Worm (Caenorhabditis elegans) whole organism, L3 larva: ENCODE measurements around the gene mlp-1.

Experiments used
- R02D3.7 ChIP-seq: fragments of 150-350 bp; optimal IDR thresholded peaks from 2 replicates; lab custom pipeline; 2014; ENCODE audit warnings: missing biosample characterization, missing genetic modification characterization
- ZK546.5 ChIP-seq: sonication (generic microtip); optimal IDR thresholded peaks from 2 replicates; lab custom pipeline; 2017; ENCODE audit warnings: missing biosample characterization, missing genetic modification characterization
- aly-2 ChIP-seq: fragments of 150-350 bp; optimal IDR thresholded peaks from 2 replicates; lab custom pipeline; 2014; ENCODE audit warnings: missing biosample characterization, missing genetic modification characterization
- ama-1 ChIP-seq: fragments of 150-350 bp; optimal IDR thresholded peaks from 2 replicates; lab custom pipeline; 2018
- ceh-16 ChIP-seq: sonication (generic microtip); optimal IDR thresholded peaks from 2 replicates; lab custom pipeline; 2017; ENCODE audit warnings: missing biosample characterization, missing genetic modification characterization
- ceh-28 ChIP-seq: fragments of 150-350 bp; optimal IDR thresholded peaks from 2 replicates; lab custom pipeline; 2014; ENCODE audit warnings: missing biosample characterization, missing genetic modification reagents, missing genetic modification characterization
- ceh-82 ChIP-seq: fragments of 150-350 bp; optimal IDR thresholded peaks from 2 replicates; lab custom pipeline; 2014; ENCODE audit warnings: missing biosample characterization, missing genetic modification characterization
- ceh-9 ChIP-seq: sonication (generic microtip); optimal IDR thresholded peaks from 2 replicates; lab custom pipeline; 2018; ENCODE audit warnings: missing biosample characterization, missing genetic modification characterization
- daf-12 ChIP-seq: fragments of 150-350 bp; optimal IDR thresholded peaks from 2 replicates; lab custom pipeline; 2014; ENCODE audit warnings: missing biosample characterization, missing genetic modification reagents, missing genetic modification characterization
- egl-27 ChIP-seq: sonication (generic microtip); optimal IDR thresholded peaks from 4 replicates; lab custom pipeline; 2017; ENCODE audit warnings: missing biosample characterization, missing genetic modification reagents, missing genetic modification characterization
- egl-5 ChIP-seq: fragments of 150-350 bp; optimal IDR thresholded peaks from 2 replicates; lab custom pipeline; 2017; ENCODE audit warnings: missing biosample characterization, missing genetic modification reagents, missing genetic modification characterization, inconsistent platforms
- elt-1 ChIP-seq: fragments of 150-350 bp; optimal IDR thresholded peaks from 2 replicates; lab custom pipeline; 2014; ENCODE audit warnings: missing biosample characterization, missing genetic modification characterization
- elt-2 ChIP-seq: sonication (generic microtip); optimal IDR thresholded peaks from 2 replicates; lab custom pipeline; 2016; ENCODE audit warnings: missing genetic modification reagents, mild to moderate bottlenecking, missing genetic modification characterization, missing compliant biosample characterization
- elt-3 ChIP-seq, 3 experiments: fragments of 150-350 bp in 1 of 3; sonication (generic microtip) in 2 of 3; optimal IDR thresholded peaks; 2 replicates in 2 of 3; 4 replicates in 1 of 3; lab custom pipeline; 2014 to 2017; ENCODE audit warnings: missing biosample characterization in 3 of 3, missing genetic modification characterization in 3 of 3
- eor-1 ChIP-seq, 2 experiments: fragments of 150-350 bp; optimal IDR thresholded peaks; 2 replicates each; lab custom pipeline; 2014 to 2018; ENCODE audit warnings: missing biosample characterization in 2 of 2, missing genetic modification characterization in 2 of 2
- fkh-10 ChIP-seq: sonication (generic microtip); optimal IDR thresholded peaks from 2 replicates; lab custom pipeline; 2017; ENCODE audit warnings: missing biosample characterization, missing genetic modification reagents, missing genetic modification characterization
- fkh-2 ChIP-seq: fragments of 150-350 bp; optimal IDR thresholded peaks from 2 replicates; lab custom pipeline; 2014; ENCODE audit warnings: missing biosample characterization, missing genetic modification reagents, missing genetic modification characterization
- fos-1 ChIP-seq: fragments of 150-350 bp; optimal IDR thresholded peaks from 2 replicates; lab custom pipeline; 2014; ENCODE audit warnings: missing biosample characterization, missing genetic modification characterization
- hmg-11 ChIP-seq: sonication (generic microtip); optimal IDR thresholded peaks from 2 replicates; lab custom pipeline; 2016; ENCODE audit warnings: missing genetic modification characterization, missing compliant biosample characterization
- jun-1 ChIP-seq: fragments of 150-350 bp; optimal IDR thresholded peaks from 2 replicates; lab custom pipeline; 2014; ENCODE audit warnings: missing biosample characterization, missing genetic modification reagents, missing genetic modification characterization
- lin-15B ChIP-seq: fragments of 150-350 bp; optimal IDR thresholded peaks from 2 replicates; lab custom pipeline; 2014; ENCODE audit warnings: missing biosample characterization, missing genetic modification characterization
- lin-39 ChIP-seq: fragments of 150-350 bp; optimal IDR thresholded peaks from 2 replicates; lab custom pipeline; 2018; ENCODE audit warnings: missing biosample characterization, missing genetic modification reagents, missing genetic modification characterization
- lsy-12 ChIP-seq: sonication (generic microtip); optimal IDR thresholded peaks from 2 replicates; lab custom pipeline; 2016; ENCODE audit warnings: mild to moderate bottlenecking, missing genetic modification characterization, missing compliant biosample characterization
- mdl-1 ChIP-seq: fragments of 150-350 bp; optimal IDR thresholded peaks from 2 replicates; lab custom pipeline; 2014; ENCODE audit warnings: missing biosample characterization, missing genetic modification characterization
- mml-1 ChIP-seq: fragments of 150-350 bp; sonication (generic microtip); optimal IDR thresholded peaks from 3 replicates; lab custom pipeline; 2014; ENCODE audit warnings: missing biosample characterization, missing genetic modification characterization
- nfya-1 ChIP-seq: sonication (generic microtip); optimal IDR thresholded peaks from 2 replicates; lab custom pipeline; 2017; ENCODE audit warnings: missing genetic modification characterization, mild to moderate bottlenecking, missing compliant biosample characterization, antibody characterized with exemption, moderate library complexity; ENCODE audit not compliant: insufficient read depth
- nhr-11 ChIP-seq: fragments of 150-350 bp; optimal IDR thresholded peaks from 2 replicates; lab custom pipeline; 2014; ENCODE audit warnings: missing biosample characterization, missing genetic modification characterization
- nhr-12 ChIP-seq: fragments of 150-350 bp; optimal IDR thresholded peaks from 2 replicates; lab custom pipeline; 2014; ENCODE audit warnings: missing biosample characterization, missing genetic modification characterization
- nhr-23 ChIP-seq: fragments of 150-350 bp; optimal IDR thresholded peaks from 2 replicates; lab custom pipeline; 2014; ENCODE audit warnings: missing biosample characterization, missing genetic modification reagents, missing genetic modification characterization
- nhr-237 ChIP-seq: fragments of 150-350 bp; optimal IDR thresholded peaks from 2 replicates; lab custom pipeline; 2014; ENCODE audit warnings: missing biosample characterization, missing genetic modification characterization
- nhr-25 ChIP-seq: sonication (generic microtip); optimal IDR thresholded peaks from 2 replicates; lab custom pipeline; 2017; ENCODE audit warnings: missing biosample characterization, missing genetic modification characterization
- nhr-28 ChIP-seq: fragments of 150-350 bp; optimal IDR thresholded peaks from 2 replicates; lab custom pipeline; 2014; ENCODE audit warnings: missing biosample characterization, missing genetic modification characterization
- nhr-43 ChIP-seq: sonication (generic microtip); optimal IDR thresholded peaks from 2 replicates; lab custom pipeline; 2016; ENCODE audit warnings: mild to moderate bottlenecking, missing genetic modification characterization, missing compliant biosample characterization; ENCODE audit not compliant: poor library complexity, severe bottlenecking
- nhr-67 ChIP-seq: fragments of 150-350 bp; optimal IDR thresholded peaks from 2 replicates; lab custom pipeline; 2014; ENCODE audit warnings: missing biosample characterization, missing genetic modification characterization
- nhr-76 ChIP-seq: fragments of 150-350 bp; sonication (generic microtip); optimal IDR thresholded peaks from 5 replicates; lab custom pipeline; 2014; ENCODE audit warnings: missing biosample characterization, missing genetic modification characterization
- nhr-77 ChIP-seq: fragments of 150-350 bp; optimal IDR thresholded peaks from 2 replicates; lab custom pipeline; 2014; ENCODE audit warnings: missing biosample characterization, missing genetic modification characterization
- pha-4 ChIP-seq: fragments of 150-350 bp; optimal IDR thresholded peaks from 2 replicates; lab custom pipeline; 2014; ENCODE audit warnings: missing biosample characterization, missing genetic modification reagents, missing genetic modification characterization
- pqm-1 ChIP-seq: fragments of 150-350 bp; optimal IDR thresholded peaks from 2 replicates; lab custom pipeline; 2017; ENCODE audit warnings: missing biosample characterization, missing genetic modification characterization, inconsistent platforms
- sea-2 ChIP-seq: fragments of 150-350 bp; sonication (generic microtip); optimal IDR thresholded peaks from 4 replicates; lab custom pipeline; 2014; ENCODE audit warnings: missing biosample characterization, missing genetic modification reagents, missing genetic modification characterization
- skn-1 ChIP-seq: fragments of 150-350 bp; optimal IDR thresholded peaks from 2 replicates; lab custom pipeline; 2014; ENCODE audit warnings: missing biosample characterization, missing genetic modification characterization
- snpc-4 ChIP-seq: fragments of 150-350 bp; optimal IDR thresholded peaks from 2 replicates; lab custom pipeline; 2014; ENCODE audit warnings: missing biosample characterization, missing genetic modification characterization
- tbx-2 ChIP-seq: sonication (generic microtip); optimal IDR thresholded peaks from 2 replicates; lab custom pipeline; 2016; ENCODE audit warnings: mild to moderate bottlenecking, missing genetic modification characterization, missing compliant biosample characterization
- unc-39 ChIP-seq: sonication (generic microtip); optimal IDR thresholded peaks from 4 replicates; lab custom pipeline; 2017; ENCODE audit warnings: missing biosample characterization, missing genetic modification characterization
- unc-62 ChIP-seq: fragments of 150-350 bp; sonication (generic microtip); optimal IDR thresholded peaks from 4 replicates; lab custom pipeline; 2014; ENCODE audit warnings: missing biosample characterization, missing genetic modification reagents, missing genetic modification characterization
- zag-1 ChIP-seq: fragments of 150-350 bp; optimal IDR thresholded peaks from 2 replicates; lab custom pipeline; 2014; ENCODE audit warnings: missing biosample characterization, missing genetic modification characterization
- ztf-11 ChIP-seq: fragments of 150-350 bp; optimal IDR thresholded peaks from 2 replicates; lab custom pipeline; 2014; ENCODE audit warnings: missing biosample characterization, missing genetic modification characterization
- ztf-4 ChIP-seq: fragments of 150-350 bp; optimal IDR thresholded peaks from 2 replicates; lab custom pipeline; 2014; ENCODE audit warnings: missing biosample characterization, missing genetic modification characterization

The mlp-1 gene

ce11 chrIII:5942104-5942503 is 32.8 kb downstream of the mlp-1 start:
- TF ChIP-seq ama-1 (lab: Kevin White, UChicago) (peak; percentile 90), ZK546.5 (tag; lab: Kevin White, UChicago) (no peak)

- peak; percentile 78 for TF ChIP-seq nhr-25 (tag; lab: Kevin White, UChicago)
- TF ChIP-seq lin-39: peak; percentile 95
- no peak for TF ChIP-seq unc-39 (tag; lab: Kevin White, UChicago)
- peak; percentile 21 for TF ChIP-seq pqm-1 (tag; lab: Kevin White, UChicago)
- peak; percentile 61 for TF ChIP-seq hmg-11 (tag; lab: Kevin White, UChicago)
- peak; percentile 76 for TF ChIP-seq sea-2 (GFP tag; lab: Kevin White, UChicago)
- TF ChIP-seq lin-15B (tag; lab: Kevin White, UChicago): no peak
- peak; percentile 78 for TF ChIP-seq nfya-1 (tag; lab: Kevin White, UChicago)
- TF ChIP-seq jun-1 (tag; lab: Kevin White, UChicago): peak; percentile 20
- TF ChIP-seq ceh-28 (tag; lab: Kevin White, UChicago): peak; percentile 87
- no peak for TF ChIP-seq ztf-4 (tag; lab: Kevin White, UChicago)
- no peak for TF ChIP-seq ceh-9
- no peak for TF ChIP-seq fkh-2
- no peak for TF ChIP-seq zag-1 (tag; lab: Kevin White, UChicago)
- TF ChIP-seq nhr-76: no peak
- TF ChIP-seq R02D3.7 (tag; lab: Kevin White, UChicago): peak; percentile 30
- peak; percentile 78 for TF ChIP-seq fkh-10 (GFP tag; lab: Kevin White, UChicago)
- peak; percentile 3 for TF ChIP-seq lsy-12 (tag; lab: Kevin White, UChicago)
- no peak for TF ChIP-seq ceh-82
- no peak for TF ChIP-seq nhr-237
- TF ChIP-seq ZK546.5 (tag; lab: Kevin White, UChicago): no peak
- peak; percentile 63 for TF ChIP-seq nhr-23
- TF ChIP-seq aly-2 (tag; lab: Kevin White, UChicago): peak; percentile 2
- TF ChIP-seq tbx-2 (tag; lab: Kevin White, UChicago): peak; percentile 12
- TF ChIP-seq nhr-67: no peak
- TF ChIP-seq nhr-43: no peak
- TF ChIP-seq snpc-4 (tag; lab: Kevin White, UChicago): no peak
- no peak for TF ChIP-seq skn-1 (tag; lab: Kevin White, UChicago)
- no peak for TF ChIP-seq ceh-16 (tag; lab: Kevin White, UChicago)
- TF ChIP-seq daf-12 (tag; lab: Kevin White, UChicago): no peak
- peak; percentile 97 for TF ChIP-seq ama-1 (lab: Kevin White, UChicago)
- TF ChIP-seq fos-1 (tag; lab: Kevin White, UChicago): no peak
- peak; percentile 78 for TF ChIP-seq mdl-1 (tag; lab: Kevin White, UChicago)
- no peak for TF ChIP-seq unc-62 (GFP tag; lab: Kevin White, UChicago)
- TF ChIP-seq eor-1 (tag; optimal IDR thresholded peaks at IDR 0.05; lab: Kevin White, UChicago): no peak
- no peak for TF ChIP-seq nhr-12 (tag; lab: Kevin White, UChicago)
- TF ChIP-seq elt-2 (tag; lab: Kevin White, UChicago): peak; percentile 52
- no peak for TF ChIP-seq elt-3 (tag; optimal IDR thresholded peaks at IDR 0.05; lab: Kevin White, UChicago)
- TF ChIP-seq nhr-28 (tag; lab: Kevin White, UChicago): no peak
- TF ChIP-seq mml-1 (tag; lab: Kevin White, UChicago): no peak
- no peak for TF ChIP-seq nhr-77 (tag; lab: Kevin White, UChicago)
- TF ChIP-seq ztf-11 (tag; lab: Kevin White, UChicago): no peak
- no peak for TF ChIP-seq elt-1
- TF ChIP-seq egl-5: peak; percentile 76
- no peak for TF ChIP-seq egl-27 (tag; lab: Kevin White, UChicago)
- TF ChIP-seq pha-4: no peak
- TF ChIP-seq nhr-11 (tag; lab: Kevin White, UChicago): peak; percentile 31
These were observed 34.3 kb downstream of the mlp-1 start for ce11 chrIII:5940525-5940974.
